Worm (Caenorhabditis elegans) whole organism, L1 larva: ENCODE measurements around the gene C05C9.3.

Source experiments
- F16B12.6 ChIP-seq: fragments of 150-350 bp; optimal IDR thresholded peaks from 2 replicates; lab custom pipeline; 2014; ENCODE audit warnings: missing biosample characterization, missing genetic modification characterization
- aha-1 ChIP-seq: fragments of 150-350 bp; optimal IDR thresholded peaks from 2 replicates; lab custom pipeline; 2014; ENCODE audit warnings: missing biosample characterization, missing genetic modification characterization
- alr-1 ChIP-seq: fragments of 200-800 bp; sonication (Bioruptor generic); optimal IDR thresholded peaks from 2 replicates; lab custom pipeline; 2018; ENCODE audit warnings: borderline replicate concordance, mild to moderate bottlenecking, missing genetic modification characterization, missing compliant biosample characterization
- ama-1 ChIP-seq: fragments of 150-350 bp; optimal IDR thresholded peaks from 2 replicates; lab custom pipeline; 2014
- blmp-1 ChIP-seq: fragments of 150-350 bp; optimal IDR thresholded peaks from 2 replicates; lab custom pipeline; 2014; ENCODE audit warnings: missing biosample characterization, missing genetic modification characterization
- ceh-8 ChIP-seq: fragments of 200-800 bp; sonication (Bioruptor generic); optimal IDR thresholded peaks from 2 replicates; lab custom pipeline; 2018; ENCODE audit warnings: mild to moderate bottlenecking, missing genetic modification characterization, moderate library complexity, missing compliant biosample characterization
- ceh-82 ChIP-seq, 3 experiments: fragments of 150-350 bp in 1 of 3; sonication (generic microtip) in 2 of 3; optimal IDR thresholded peaks; 2 replicates each; lab custom pipeline; 2014 to 2017; ENCODE audit warnings: missing biosample characterization in 3 of 3, missing genetic modification characterization in 3 of 3
- ceh-88 ChIP-seq: fragments of 200-800 bp; sonication (Bioruptor generic); IDR thresholded peaks from 2 replicates; pipeline ENCODE4 v1.3.6; 2022; ENCODE audit warnings: missing genetic modification characterization, missing compliant biosample characterization
- ceh-90 ChIP-seq: sonication (generic microtip); optimal IDR thresholded peaks from 2 replicates; lab custom pipeline; 2016; ENCODE audit warnings: missing genetic modification characterization, missing compliant biosample characterization
- ces-1 ChIP-seq: fragments of 150-350 bp; optimal IDR thresholded peaks from 2 replicates; lab custom pipeline; 2014; ENCODE audit warnings: missing biosample characterization, missing genetic modification reagents, missing genetic modification characterization
- dsc-1 ChIP-seq: sonication (generic microtip); optimal IDR thresholded peaks from 2 replicates; lab custom pipeline; 2016; ENCODE audit warnings: mild to moderate bottlenecking, missing genetic modification characterization, missing compliant biosample characterization
- efl-1 ChIP-seq, 4 experiments: fragments of 150-350 bp; optimal IDR thresholded peaks in 3 of 4; peaks in 1 of 4; 1 replicate in 1 of 4; 2 replicates in 3 of 4; lab custom pipeline; 2014; ENCODE audit warnings: missing biosample characterization in 2 of 4, missing genetic modification characterization in 2 of 4, missing genetic modification reagents in 2 of 4
- efl-3 ChIP-seq: fragments of 200-800 bp; sonication (Bioruptor generic); optimal IDR thresholded peaks from 2 replicates; lab custom pipeline; 2018; ENCODE audit warnings: mild to moderate bottlenecking, missing genetic modification characterization, missing compliant biosample characterization
- egl-13 ChIP-seq: sonication (generic microtip); optimal IDR thresholded peaks from 2 replicates; lab custom pipeline; 2016; ENCODE audit warnings: missing genotype, missing genetic modification reagents, missing genetic modification characterization, missing compliant biosample characterization
- egl-27 ChIP-seq, 2 experiments: fragments of 150-350 bp in 1 of 2; sonication (generic microtip); optimal IDR thresholded peaks; 3 replicates each; lab custom pipeline; 2017 to 2018; ENCODE audit warnings: missing biosample characterization in 2 of 2, missing genetic modification characterization in 2 of 2, missing genetic modification reagents in 2 of 2
- elt-3 ChIP-seq, 6 experiments: fragments of 150-350 bp in 1 of 6; sonication (generic microtip); optimal IDR thresholded peaks; 2 replicates each; lab custom pipeline; 2017 to 2018; ENCODE audit warnings: missing biosample characterization in 6 of 6, missing genetic modification characterization in 6 of 6, inconsistent platforms in 1 of 6
- ets-5 ChIP-seq: fragments of 200-800 bp; sonication (Bioruptor generic); IDR thresholded peaks from 2 replicates; pipeline ENCODE4 v1.3.6; 2022; ENCODE audit warnings: missing genetic modification characterization, missing compliant biosample characterization
- fkh-10 ChIP-seq: sonication (generic microtip); optimal IDR thresholded peaks from 2 replicates; lab custom pipeline; 2017; ENCODE audit warnings: missing biosample characterization, missing genetic modification reagents, missing genetic modification characterization
- fkh-4 ChIP-seq: sonication (generic microtip); optimal IDR thresholded peaks from 2 replicates; lab custom pipeline; 2016; ENCODE audit warnings: missing compliant biosample characterization, missing genetic modification characterization, borderline replicate concordance
- fos-1 ChIP-seq: fragments of 150-350 bp; optimal IDR thresholded peaks from 2 replicates; lab custom pipeline; 2014; ENCODE audit warnings: missing biosample characterization, missing genetic modification characterization
- hlh-17 ChIP-seq: fragments of 200-800 bp; sonication (Bioruptor generic); optimal IDR thresholded peaks from 2 replicates; lab custom pipeline; 2018; ENCODE audit warnings: missing genetic modification characterization, mild to moderate bottlenecking, missing compliant biosample characterization, moderate library complexity, borderline replicate concordance
- hlh-4 ChIP-seq: sonication (generic microtip); optimal IDR thresholded peaks from 2 replicates; lab custom pipeline; 2016; ENCODE audit warnings: mild to moderate bottlenecking, missing genetic modification characterization, missing compliant biosample characterization
- isw-1 ChIP-seq: fragments of 200-800 bp; sonication (Bioruptor generic); IDR thresholded peaks from 2 replicates; pipeline ENCODE4 v1.3.6; 2022; ENCODE audit warnings: missing genetic modification characterization, missing compliant biosample characterization
- lin-14 ChIP-seq: fragments of 200-800 bp; sonication (Bioruptor generic); optimal IDR thresholded peaks from 2 replicates; lab custom pipeline; 2018; ENCODE audit warnings: mild to moderate bottlenecking, missing genetic modification characterization, moderate library complexity, missing compliant biosample characterization
- lir-3 ChIP-seq: sonication (generic microtip); optimal IDR thresholded peaks from 2 replicates; lab custom pipeline; 2016; ENCODE audit warnings: mild to moderate bottlenecking, missing genetic modification characterization, moderate library complexity, missing compliant biosample characterization; ENCODE audit not compliant: poor library complexity
- mef-2 ChIP-seq: fragments of 150-350 bp; optimal IDR thresholded peaks from 2 replicates; lab custom pipeline; 2014; ENCODE audit warnings: missing biosample characterization, missing genetic modification characterization
- mep-1 ChIP-seq: fragments of 150-350 bp; optimal IDR thresholded peaks from 2 replicates; lab custom pipeline; 2014; ENCODE audit warnings: missing biosample characterization, missing genetic modification characterization
- nhr-19 ChIP-seq: fragments of 200-800 bp; sonication (Bioruptor generic); conservative IDR thresholded peaks from 2 replicates; pipeline ENCODE4 v1.3.6; 2022; ENCODE audit warnings: missing genetic modification characterization, missing compliant biosample characterization
- nhr-47 ChIP-seq: sonication (generic microtip); optimal IDR thresholded peaks from 2 replicates; lab custom pipeline; 2016; ENCODE audit warnings: mild to moderate bottlenecking, missing genetic modification characterization, moderate library complexity, missing compliant biosample characterization
- nhr-77 ChIP-seq: fragments of 150-350 bp; optimal IDR thresholded peaks from 2 replicates; lab custom pipeline; 2014; ENCODE audit warnings: missing biosample characterization, missing genetic modification characterization
- nhr-85 ChIP-seq: sonication (generic microtip); peaks from one replicate; lab custom pipeline; 2016; ENCODE audit warnings: missing genetic modification characterization, inconsistent platforms, missing compliant biosample characterization
- pag-3 ChIP-seq: sonication (generic microtip); optimal IDR thresholded peaks from 2 replicates; lab custom pipeline; 2017; ENCODE audit warnings: missing genetic modification characterization, mild to moderate bottlenecking, missing compliant biosample characterization, antibody characterized with exemption, borderline replicate concordance; ENCODE audit not compliant: insufficient read depth
- pqm-1 ChIP-seq: sonication (generic microtip); optimal IDR thresholded peaks from 3 replicates; lab custom pipeline; 2017; ENCODE audit warnings: missing biosample characterization, missing genetic modification characterization
- rnt-1 ChIP-seq: sonication (generic microtip); optimal IDR thresholded peaks from 2 replicates; lab custom pipeline; 2016; ENCODE audit warnings: mild to moderate bottlenecking, missing genetic modification characterization, moderate library complexity, missing compliant biosample characterization
- skn-1 ChIP-seq: fragments of 150-350 bp; optimal IDR thresholded peaks from 2 replicates; lab custom pipeline; 2014; ENCODE audit warnings: missing biosample characterization, missing genetic modification characterization
- sup-37 ChIP-seq: fragments of 200-800 bp; sonication (Bioruptor generic); optimal IDR thresholded peaks from 2 replicates; lab custom pipeline; 2018; ENCODE audit warnings: mild to moderate bottlenecking, missing genetic modification characterization, missing compliant biosample characterization
- swsn-7 ChIP-seq: sonication (generic microtip); optimal IDR thresholded peaks from 2 replicates; lab custom pipeline; 2016; ENCODE audit warnings: missing genetic modification characterization, missing compliant biosample characterization
- unc-130 ChIP-seq: fragments of 150-350 bp; optimal IDR thresholded peaks from 2 replicates; lab custom pipeline; 2017; ENCODE audit warnings: missing biosample characterization, missing genetic modification characterization, inconsistent platforms
- unc-98 ChIP-seq: fragments of 200-800 bp; sonication (Bioruptor generic); IDR thresholded peaks from 2 replicates; pipeline ENCODE4 v1.3.6; 2022; ENCODE audit warnings: missing genetic modification characterization, missing compliant biosample characterization
- xbp-1 ChIP-seq: sonication (generic microtip); optimal IDR thresholded peaks from 2 replicates; lab custom pipeline; 2016; ENCODE audit warnings: missing genetic modification characterization, missing compliant biosample characterization
- zag-1 ChIP-seq: fragments of 150-350 bp; optimal IDR thresholded peaks from 2 replicates; lab custom pipeline; 2014; ENCODE audit warnings: missing biosample characterization, missing genetic modification characterization
- zip-4 ChIP-seq: fragments of 200-800 bp; sonication (Bioruptor generic); optimal IDR thresholded peaks from 2 replicates; lab custom pipeline; 2018; ENCODE audit warnings: mild to moderate bottlenecking, missing genetic modification characterization, moderate library complexity, missing compliant biosample characterization

C05C9.3 gene

DNA sequence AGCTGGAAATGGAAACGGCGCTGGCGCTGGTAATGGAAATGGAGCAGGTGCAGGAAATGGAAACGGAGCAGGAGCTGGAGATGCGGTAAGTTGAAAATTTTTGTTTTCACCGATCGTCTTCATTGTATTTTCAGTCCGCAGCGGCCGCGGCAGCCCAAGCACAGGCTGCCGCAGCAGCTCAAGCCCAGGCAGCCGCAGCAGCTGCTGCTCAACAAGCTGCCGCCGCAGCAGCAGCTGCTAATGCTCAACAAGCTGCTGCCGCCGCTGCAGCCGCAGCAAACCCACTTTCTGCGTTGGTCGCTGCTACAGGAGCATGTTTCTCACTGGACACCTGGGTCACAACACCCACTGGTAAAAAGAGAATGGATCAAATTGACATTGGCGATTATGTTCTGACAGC is 38.2 kb downstream of the C05C9.3 start:
- TF ChIP-seq ceh-8 (GFP tag; lab: Kevin White, UChicago) (peak; percentile 2), zip-4 (GFP tag; lab: Kevin White, UChicago) (no peak)

DNA sequence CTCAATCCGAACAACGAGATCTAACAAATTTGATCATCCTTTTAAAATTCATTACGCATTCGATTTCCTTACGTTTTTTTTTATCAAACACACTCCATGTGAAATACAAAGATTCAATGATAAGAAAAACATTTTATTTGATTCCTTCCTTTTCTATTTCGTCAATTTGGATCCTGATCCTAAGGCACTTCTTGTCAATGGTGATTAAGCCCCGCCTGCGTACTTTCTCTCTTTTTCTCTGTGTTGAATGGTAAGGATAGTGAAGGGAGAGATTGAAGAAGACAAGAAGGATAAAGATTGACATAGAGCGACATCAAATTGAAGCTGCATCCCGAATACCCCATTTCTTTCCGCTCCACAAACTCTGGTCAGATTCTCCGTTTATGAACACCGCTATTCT is 43.4 kb downstream of the C05C9.3 start, which contains the start of gene grd-1:
grd-1 (plus strand) TSS at position 241 of the 400 bp plus-strand sequence.
- TF ChIP-seq egl-13: no peak
- TF ChIP-seq fkh-10 (GFP tag; lab: Kevin White, UChicago): no peak
- no peak for TF ChIP-seq fkh-4
- TF ChIP-seq blmp-1: peak; percentile 89

DNA sequence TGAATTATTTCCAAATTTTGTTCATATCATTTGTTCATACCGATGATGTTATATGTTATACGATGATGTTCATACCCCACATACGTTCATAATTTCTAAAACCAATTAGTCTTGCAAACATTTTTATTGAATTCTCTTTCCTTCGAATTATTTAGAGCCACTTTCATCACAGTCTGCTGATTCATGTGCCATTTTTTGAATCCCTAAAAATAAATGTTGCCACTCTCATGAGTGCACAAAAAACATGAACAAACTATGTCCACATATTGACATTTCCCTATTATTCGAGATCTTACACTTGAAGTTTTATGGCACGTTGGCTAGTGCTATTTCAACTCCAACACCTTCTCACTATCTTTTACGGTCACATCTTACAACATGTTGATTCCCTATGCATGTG is 45.5 kb downstream of the C05C9.3 start, which contains the start of gene clc-17:
clc-17 (plus strand) TSS at position 301 of the 400 bp plus-strand sequence.
- no peak for TF ChIP-seq isw-1 (GFP tag; lab: Robert Waterston, UW)
- TF ChIP-seq hlh-17 (GFP tag; lab: Kevin White, UChicago): no peak
- no peak for TF ChIP-seq mep-1 (tag; lab: Kevin White, UChicago)
- no peak for TF ChIP-seq ceh-82 (tag; optimal IDR thresholded peaks at IDR 0.05; lab: Kevin White, UChicago)
- TF ChIP-seq ceh-88 (GFP tag; lab: Robert Waterston, UW): no peak
- no peak for TF ChIP-seq nhr-85
- TF ChIP-seq rnt-1: no peak
- TF ChIP-seq hlh-4: no peak
- TF ChIP-seq mef-2 (tag; lab: Kevin White, UChicago): no peak

DNA sequence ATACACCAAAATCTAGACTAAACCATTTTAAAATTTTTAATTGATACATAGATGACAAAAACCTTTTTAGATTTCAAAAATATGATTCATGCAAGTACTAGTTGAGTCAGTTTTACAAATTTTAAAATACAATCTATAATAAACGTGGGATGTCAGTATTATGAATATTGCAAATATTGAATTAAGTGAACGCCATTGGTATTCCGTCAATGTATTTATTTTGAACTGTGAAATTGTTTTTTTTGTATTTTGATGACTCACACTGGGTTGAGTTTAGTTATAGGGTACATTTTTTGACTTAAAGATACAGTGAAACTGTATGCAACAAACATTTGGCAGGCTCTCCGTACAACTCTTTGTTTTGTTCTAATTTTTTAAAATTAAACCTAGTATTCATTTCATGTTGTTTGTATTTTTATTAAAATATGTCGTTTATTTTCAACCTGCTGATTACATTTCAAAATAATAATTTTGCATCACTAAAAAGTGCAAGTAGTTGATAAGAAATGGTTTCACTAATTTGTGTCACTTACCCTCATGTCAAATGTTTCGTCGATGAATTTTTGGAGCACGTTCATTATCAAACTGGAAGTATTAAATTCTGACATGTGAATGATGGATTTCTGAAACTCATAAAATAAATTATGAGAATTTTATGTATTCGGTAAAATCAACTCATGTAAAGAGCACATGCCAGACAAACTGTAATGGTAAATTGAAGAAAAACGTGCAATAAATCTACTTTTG is 47.6 kb downstream of the C05C9.3 start, which contains the start of gene W02H3.1:
W02H3.1 (minus strand) TSS at position 578 of the 747 bp plus-strand sequence.
- no peak for TF ChIP-seq unc-130 (tag; lab: Kevin White, UChicago)
- TF ChIP-seq efl-1 (optimal IDR thresholded peaks at IDR 0.05; lab: Kevin White, UChicago): no peak
- peak in 1 of 2 experiments; percentile 89 for TF ChIP-seq efl-1 (GFP tag; optimal IDR thresholded peaks at IDR 0.05 in 1 of 2; lab: Kevin White, UChicago)
- no peak for TF ChIP-seq ama-1 (lab: Kevin White, UChicago)
- TF ChIP-seq fos-1 (tag; lab: Kevin White, UChicago): no peak
- TF ChIP-seq nhr-47 (tag; lab: Kevin White, UChicago): no peak
- no peak for TF ChIP-seq sup-37 (GFP tag; lab: Kevin White, UChicago)
- no peak for TF ChIP-seq F16B12.6
- TF ChIP-seq efl-3 (GFP tag; lab: Kevin White, UChicago): no peak

DNA sequence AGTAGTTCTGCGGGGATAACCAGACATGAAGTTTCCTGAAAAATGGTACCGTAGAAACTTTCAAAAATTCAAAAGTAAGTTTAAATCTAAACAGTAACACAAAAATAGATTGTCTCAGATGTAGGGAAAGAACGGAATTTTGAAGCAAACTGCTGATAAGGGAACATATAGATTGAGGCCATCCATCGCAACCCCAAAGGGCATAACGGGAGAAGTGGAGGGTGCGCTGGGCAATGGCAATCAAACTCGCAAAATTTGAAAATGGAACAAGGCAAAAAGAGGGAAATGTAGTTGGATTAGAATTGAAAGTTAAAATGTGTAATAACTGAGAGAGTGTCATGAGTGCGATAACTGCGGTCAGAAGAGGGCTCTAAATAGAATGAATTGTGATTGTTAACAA is 49.4 kb downstream of the C05C9.3 start:
- TF ChIP-seq pqm-1 (tag; lab: Kevin White, UChicago): no peak
- no peak for TF ChIP-seq skn-1 (tag; lab: Kevin White, UChicago)
- no peak for TF ChIP-seq ceh-90 (tag; lab: Kevin White, UChicago)
- no peak for TF ChIP-seq zag-1 (tag; lab: Kevin White, UChicago)
- TF ChIP-seq rnt-1: no peak
- TF ChIP-seq swsn-7: no peak
- no peak for TF ChIP-seq dsc-1 (tag; lab: Kevin White, UChicago)
- no peak for TF ChIP-seq mep-1 (tag; lab: Kevin White, UChicago)

DNA sequence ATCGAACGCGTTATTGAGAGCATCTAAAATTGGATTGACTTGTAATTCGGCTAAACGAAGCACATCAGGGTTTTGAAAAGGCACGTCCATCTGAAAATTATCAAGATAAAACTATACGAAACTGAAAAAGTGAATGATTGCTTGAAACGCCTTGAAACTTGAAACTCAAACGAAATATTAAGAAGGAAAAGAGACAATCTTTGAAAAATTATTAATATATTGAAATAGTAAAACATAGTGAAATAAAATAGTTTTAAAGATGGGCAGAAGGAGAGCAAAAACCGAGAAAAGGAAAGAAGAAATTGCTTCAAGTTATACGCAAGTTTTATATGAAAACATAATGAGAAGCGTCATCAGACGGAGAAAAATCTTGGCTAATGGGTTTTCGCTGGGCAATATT is 54.5 kb downstream of the C05C9.3 start, which contains the start of gene W02H3.3:
W02H3.3 (minus strand) TSS at position 101 of the 400 bp plus-strand sequence.
- TF ChIP-seq ceh-82 (tag; optimal IDR thresholded peaks at IDR 0.05; lab: Kevin White, UChicago): no peak
- no peak for TF ChIP-seq hlh-17 (GFP tag; lab: Kevin White, UChicago)
- TF ChIP-seq ets-5 (GFP tag; lab: Robert Waterston, UW): no peak
- no peak for TF ChIP-seq egl-27 (tag; optimal IDR thresholded peaks at IDR 0.05; lab: Kevin White, UChicago)
- no peak for TF ChIP-seq aha-1 (tag; lab: Kevin White, UChicago)
- TF ChIP-seq elt-3 (tag; optimal IDR thresholded peaks at IDR 0.05; lab: Kevin White, UChicago): no peak
- TF ChIP-seq ceh-90 (tag; lab: Kevin White, UChicago): no peak
- TF ChIP-seq xbp-1: no peak
- TF ChIP-seq ces-1 (GFP tag; lab: Kevin White, UChicago): no peak
- no peak for TF ChIP-seq unc-98 (GFP tag; lab: Robert Waterston, UW)
- TF ChIP-seq nhr-47 (tag; lab: Kevin White, UChicago): no peak
- no peak for TF ChIP-seq nhr-77 (tag; lab: Kevin White, UChicago)
- no peak for TF ChIP-seq pag-3
- TF ChIP-seq nhr-19 (GFP tag; lab: Robert Waterston, UW): no peak
- no peak for TF ChIP-seq alr-1 (tag; lab: Kevin White, UChicago)
- no peak for TF ChIP-seq lir-3 (tag; lab: Kevin White, UChicago)
- no peak for TF ChIP-seq lin-14 (GFP tag; lab: Kevin White, UChicago)
